Worm (Caenorhabditis elegans): Measurements from ENCODE around the gene acbp-6.

DNA sequence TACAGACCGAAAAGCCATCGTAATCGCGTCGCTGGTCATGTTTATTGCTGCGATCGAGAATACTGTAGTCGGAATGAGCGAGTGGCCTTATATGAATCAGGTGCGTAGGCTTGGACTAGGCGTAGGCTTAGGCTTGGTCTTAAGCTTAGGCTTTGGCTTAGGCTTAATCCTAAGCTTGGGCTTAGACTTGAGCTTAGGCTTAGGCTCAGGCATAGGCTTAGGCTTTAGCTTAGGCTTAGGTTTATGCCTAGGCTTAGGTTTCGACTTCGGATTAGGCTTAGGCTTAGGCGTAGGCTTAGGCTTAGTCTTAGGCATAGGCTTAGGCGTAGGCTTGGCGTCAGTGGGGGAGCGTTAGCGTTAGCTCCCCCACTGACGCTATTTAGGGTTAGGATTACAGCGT, 18.7 kb downstream of the acbp-6 start:
- TF ChIP-seq hmbx-1 (tag; optimal IDR thresholded peaks at IDR 0.05) (no peak), aly-1 (tag; optimal IDR thresholded peaks at IDR 0.05) (no peak), ama-1 (optimal IDR thresholded peaks at IDR 0.05) (no peak)
